Worm (Caenorhabditis elegans): ENCODE results near the gene C06E1.9.

ce11 chrIII:8605532-8605931 lies 4.1 kb downstream of the C06E1.9 start, which contains the start of gene C06E1.1:
- TF ChIP-seq unc-62 (GFP tag; optimal IDR thresholded peaks at IDR 0.05), result no peak
- no peak for TF ChIP-seq ceh-39 (tag; optimal IDR thresholded peaks at IDR 0.05)
- TF ChIP-seq pha-4 (tag; optimal IDR thresholded peaks at IDR 0.05), result no peak
- no peak for TF ChIP-seq blmp-1 (tag; optimal IDR thresholded peaks at IDR 0.05)
- TF ChIP-seq lin-13 (tag; optimal IDR thresholded peaks at IDR 0.05), result no peak
- no peak for TF ChIP-seq unc-120 (tag; optimal IDR thresholded peaks at IDR 0.05; ENCODE audit: poor library complexity, severe bottlenecking)
- no peak for TF ChIP-seq nhr-237 (tag; optimal IDR thresholded peaks at IDR 0.05)
- TF ChIP-seq snpc-4 (tag; optimal IDR thresholded peaks at IDR 0.05), result no peak

Data from whole organism, mixed stage, embryonic.